Worm (Caenorhabditis elegans) whole organism, L3 larva: Measurements from ENCODE around the gene F15E6.5.

Source experiments
- mdl-1 ChIP-seq: fragments of 150-350 bp; optimal IDR thresholded peaks from 2 replicates; lab custom pipeline; 2014; ENCODE audit warnings: missing biosample characterization, missing genetic modification characterization
- snpc-4 ChIP-seq: fragments of 150-350 bp; optimal IDR thresholded peaks from 2 replicates; lab custom pipeline; 2014; ENCODE audit warnings: missing biosample characterization, missing genetic modification characterization
- tbx-2 ChIP-seq: sonication (generic microtip); optimal IDR thresholded peaks from 2 replicates; lab custom pipeline; 2016; ENCODE audit warnings: mild to moderate bottlenecking, missing genetic modification characterization, missing compliant biosample characterization
- unc-39 ChIP-seq: sonication (generic microtip); optimal IDR thresholded peaks from 4 replicates; lab custom pipeline; 2017; ENCODE audit warnings: missing biosample characterization, missing genetic modification characterization
- unc-62 ChIP-seq: fragments of 150-350 bp; sonication (generic microtip); optimal IDR thresholded peaks from 4 replicates; lab custom pipeline; 2014; ENCODE audit warnings: missing biosample characterization, missing genetic modification reagents, missing genetic modification characterization

DNA sequence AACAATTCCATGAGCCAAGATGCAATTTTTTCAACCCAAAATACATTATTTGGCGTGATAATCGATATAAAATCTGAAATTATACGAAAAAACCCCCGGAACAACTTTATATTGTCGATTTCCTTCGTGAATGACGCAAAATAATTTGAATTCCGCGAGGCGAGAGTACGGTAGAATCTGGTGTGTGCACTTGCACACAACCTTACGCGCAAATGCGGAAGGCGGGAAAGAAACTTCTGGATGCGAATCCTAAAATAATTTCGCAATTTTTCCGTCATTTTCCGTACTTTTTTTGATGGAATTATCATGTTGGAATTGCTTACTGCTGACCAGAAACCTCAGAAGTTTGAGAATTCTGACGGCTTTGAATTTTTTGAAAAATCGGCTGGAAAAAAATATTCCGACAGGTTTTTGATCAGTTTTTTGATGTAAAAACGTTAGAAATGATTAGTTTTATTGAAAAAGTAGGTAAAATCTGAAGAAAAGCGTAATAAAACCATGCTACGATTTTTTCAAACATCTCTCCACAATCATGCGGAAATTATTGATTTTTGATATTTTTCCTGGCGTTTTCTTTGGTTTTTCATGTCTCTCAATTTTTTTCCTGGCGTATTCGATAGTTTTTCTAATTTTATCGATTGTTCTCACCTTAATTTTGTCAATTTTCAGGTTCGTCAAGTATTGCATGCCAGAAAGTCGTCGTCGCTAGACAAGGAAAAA, 18.0 kb downstream of the F15E6.5 start, which contains the start of gene set-9:
- no peak for TF ChIP-seq unc-39 (tag; lab: Kevin White, UChicago)
- TF ChIP-seq mdl-1 = no peak
- TF ChIP-seq unc-62 (GFP tag; lab: Kevin White, UChicago) = no peak
- TF ChIP-seq tbx-2 (tag; lab: Kevin White, UChicago) = no peak
- no peak for TF ChIP-seq snpc-4 (tag; lab: Kevin White, UChicago)
